Worm (Caenorhabditis elegans) whole organism, late embryonic: ENCODE results near the gene Y39G8B.5.

Experiments
- C08G9.2 ChIP-seq: sonication (generic microtip); optimal IDR thresholded peaks from 2 replicates; lab custom pipeline; 2016; ENCODE audit warnings: mild to moderate bottlenecking, missing genetic modification characterization, moderate library complexity, missing compliant biosample characterization
- C38D4.7 ChIP-seq: fragments of 200-800 bp; sonication (Bioruptor generic); optimal IDR thresholded peaks from 2 replicates; lab custom pipeline; 2018; ENCODE audit warnings: mild to moderate bottlenecking, missing genetic modification characterization, moderate library complexity, missing compliant biosample characterization
- K02D7.2 ChIP-seq: sonication (generic microtip); optimal IDR thresholded peaks from 2 replicates; lab custom pipeline; 2017; ENCODE audit warnings: mild to moderate bottlenecking, missing genetic modification characterization, missing compliant biosample characterization
- T23F11.4 ChIP-seq: fragments of 200-800 bp; sonication (Bioruptor generic); optimal IDR thresholded peaks from 2 replicates; lab custom pipeline; 2018; ENCODE audit warnings: mild to moderate bottlenecking, missing genetic modification characterization, missing compliant biosample characterization
- Y22D7AL.16 ChIP-seq: sonication (generic microtip); optimal IDR thresholded peaks from 2 replicates; lab custom pipeline; 2016; ENCODE audit warnings: missing genetic modification characterization, missing compliant biosample characterization
- ceh-18 ChIP-seq: sonication (generic microtip); optimal IDR thresholded peaks from 2 replicates; lab custom pipeline; 2016; ENCODE audit warnings: missing genetic modification characterization, missing compliant biosample characterization
- ceh-2 ChIP-seq: sonication (generic microtip); optimal IDR thresholded peaks from 2 replicates; lab custom pipeline; 2016; ENCODE audit warnings: missing genotype, missing genetic modification characterization, missing compliant biosample characterization
- ceh-22 ChIP-seq: sonication (generic microtip); optimal IDR thresholded peaks from 2 replicates; lab custom pipeline; 2017; ENCODE audit warnings: missing biosample characterization, missing genetic modification characterization
- ceh-24 ChIP-seq: sonication (generic microtip); optimal IDR thresholded peaks from 2 replicates; lab custom pipeline; 2016; ENCODE audit warnings: mild to moderate bottlenecking, missing genetic modification characterization, missing compliant biosample characterization
- ceh-31 ChIP-seq: sonication (generic microtip); optimal IDR thresholded peaks from 2 replicates; lab custom pipeline; 2016; ENCODE audit warnings: missing genetic modification characterization, missing compliant biosample characterization
- ceh-34 ChIP-seq: sonication (generic microtip); optimal IDR thresholded peaks from 2 replicates; lab custom pipeline; 2016; ENCODE audit warnings: mild to moderate bottlenecking, missing genetic modification characterization, missing compliant biosample characterization
- ceh-9 ChIP-seq: sonication (generic microtip); optimal IDR thresholded peaks from 2 replicates; lab custom pipeline; 2016; ENCODE audit warnings: mild to moderate bottlenecking, missing genetic modification characterization, inconsistent platforms, missing compliant biosample characterization
- che-1 ChIP-seq: sonication (generic microtip); optimal IDR thresholded peaks from 2 replicates; lab custom pipeline; 2016; ENCODE audit warnings: mild to moderate bottlenecking, missing genetic modification characterization, missing compliant biosample characterization
- elt-2 ChIP-seq: sonication (generic microtip); optimal IDR thresholded peaks from 2 replicates; lab custom pipeline; 2016; ENCODE audit warnings: missing genetic modification reagents, missing genetic modification characterization, missing compliant biosample characterization
- ets-4 ChIP-seq: sonication (generic microtip); optimal IDR thresholded peaks from 2 replicates; lab custom pipeline; 2016; ENCODE audit warnings: missing genetic modification characterization, missing compliant biosample characterization
- eyg-1 ChIP-seq: sonication (generic microtip); optimal IDR thresholded peaks from 2 replicates; lab custom pipeline; 2016; ENCODE audit warnings: missing genotype, missing genetic modification characterization, missing compliant biosample characterization
- hlh-15 ChIP-seq: sonication (generic microtip); optimal IDR thresholded peaks from 2 replicates; lab custom pipeline; 2016; ENCODE audit warnings: missing genetic modification characterization, missing compliant biosample characterization
- hlh-8 ChIP-seq: sonication (generic microtip); optimal IDR thresholded peaks from 2 replicates; lab custom pipeline; 2016; ENCODE audit warnings: missing genotype, missing genetic modification characterization, missing compliant biosample characterization
- lim-6 ChIP-seq: sonication (generic microtip); optimal IDR thresholded peaks from 2 replicates; lab custom pipeline; 2016; ENCODE audit warnings: missing genetic modification characterization, missing compliant biosample characterization
- lin-11 ChIP-seq: fragments of 200-800 bp; sonication (Bioruptor generic); optimal IDR thresholded peaks from 2 replicates; lab custom pipeline; 2018; ENCODE audit warnings: mild to moderate bottlenecking, missing genetic modification characterization, missing compliant biosample characterization
- madf-2 ChIP-seq: sonication (generic microtip); optimal IDR thresholded peaks from 2 replicates; lab custom pipeline; 2017; ENCODE audit warnings: missing genetic modification characterization, missing compliant biosample characterization
- mec-3 ChIP-seq: sonication (generic microtip); optimal IDR thresholded peaks from 2 replicates; lab custom pipeline; 2016; ENCODE audit warnings: borderline replicate concordance, missing genetic modification characterization, missing compliant biosample characterization
- nhr-11 ChIP-seq: fragments of 150-350 bp; optimal IDR thresholded peaks from 2 replicates; lab custom pipeline; 2014; ENCODE audit warnings: missing biosample characterization, missing genetic modification characterization
- nhr-232 ChIP-seq: sonication (generic microtip); optimal IDR thresholded peaks from 2 replicates; lab custom pipeline; 2016; ENCODE audit warnings: missing genetic modification characterization, missing compliant biosample characterization
- pat-9 ChIP-seq: fragments of 200-800 bp; sonication (Bioruptor generic); optimal IDR thresholded peaks from 2 replicates; lab custom pipeline; 2018; ENCODE audit warnings: mild to moderate bottlenecking, missing genetic modification characterization, moderate library complexity, missing compliant biosample characterization
- pha-4 ChIP-seq: fragments of 150-350 bp; optimal IDR thresholded peaks from 2 replicates; lab custom pipeline; 2018; ENCODE audit warnings: missing biosample characterization, missing genetic modification reagents, missing genetic modification characterization
- pqm-1 ChIP-seq: sonication (generic microtip); optimal IDR thresholded peaks from 2 replicates; lab custom pipeline; 2016; ENCODE audit warnings: missing genetic modification characterization, missing compliant biosample characterization
- ref-2 ChIP-seq: sonication (generic microtip); optimal IDR thresholded peaks from 2 replicates; lab custom pipeline; 2016; ENCODE audit warnings: missing genetic modification characterization, missing compliant biosample characterization
- rnt-1 ChIP-seq: sonication (generic microtip); optimal IDR thresholded peaks from 2 replicates; lab custom pipeline; 2016; ENCODE audit warnings: missing genetic modification characterization, missing compliant biosample characterization
- sdc-2 ChIP-seq: sonication (generic microtip); optimal IDR thresholded peaks from 2 replicates; lab custom pipeline; 2016; ENCODE audit warnings: missing genotype, missing genetic modification characterization, missing compliant biosample characterization
- sox-2 ChIP-seq: fragments of 200-800 bp; sonication (Bioruptor generic); IDR thresholded peaks from 2 replicates; pipeline ENCODE4 v1.3.6; 2022; ENCODE audit warnings: missing genetic modification reagents, missing genetic modification characterization, missing compliant biosample characterization
- sox-4 ChIP-seq: sonication (generic microtip); optimal IDR thresholded peaks from 2 replicates; lab custom pipeline; 2017; ENCODE audit warnings: mild to moderate bottlenecking, missing genetic modification characterization, inconsistent platforms, missing compliant biosample characterization
- syd-9 ChIP-seq: sonication (generic microtip); optimal IDR thresholded peaks from 2 replicates; lab custom pipeline; 2016; ENCODE audit warnings: mild to moderate bottlenecking, missing genetic modification characterization, moderate library complexity, missing compliant biosample characterization
- unc-42 ChIP-seq: sonication (generic microtip); optimal IDR thresholded peaks from 2 replicates; lab custom pipeline; 2016; ENCODE audit warnings: missing genotype, missing genetic modification characterization, missing compliant biosample characterization
- zip-5 ChIP-seq: sonication (generic microtip); optimal IDR thresholded peaks from 2 replicates; lab custom pipeline; 2016; ENCODE audit warnings: missing genetic modification characterization, missing compliant biosample characterization

Gene Y39G8B.5

DNA sequence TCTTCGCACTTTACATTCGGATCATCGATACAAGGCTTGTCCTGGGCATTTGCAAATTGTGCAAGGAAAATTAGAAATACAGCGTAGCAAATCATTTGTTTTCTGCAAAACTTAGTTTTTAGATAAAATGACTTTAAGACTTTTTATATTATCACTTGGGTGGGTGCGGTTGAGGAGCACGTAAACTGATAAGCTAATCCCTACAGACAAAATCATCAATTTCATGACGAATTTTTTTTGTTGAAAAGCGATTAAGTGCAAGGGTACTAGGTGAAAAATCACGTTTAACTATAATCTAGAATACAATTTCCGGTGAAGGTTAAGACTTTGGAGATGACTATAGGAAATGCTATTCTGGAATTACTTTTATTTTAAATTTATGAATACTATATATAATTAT, 5.8 kb upstream of the Y39G8B.5 start, which contains the start of gene F01D5.1:
TSS of gene F01D5.1 (minus strand) at position 105 of the 400 bp plus-strand sequence.
- TF ChIP-seq pat-9 (tag; lab: Kevin White, UChicago) = no peak
- TF ChIP-seq ceh-18 (tag; lab: Kevin White, UChicago) = no peak
- no peak for TF ChIP-seq T23F11.4
- TF ChIP-seq mec-3 (tag; lab: Kevin White, UChicago) = no peak
- TF ChIP-seq ceh-9 (tag; lab: Kevin White, UChicago) = no peak
- no peak for TF ChIP-seq K02D7.2 (tag; lab: Kevin White, UChicago)
- TF ChIP-seq madf-2 (tag; lab: Kevin White, UChicago) = no peak
- TF ChIP-seq zip-5 (tag; lab: Kevin White, UChicago) = no peak
- TF ChIP-seq pqm-1 = no peak
- TF ChIP-seq rnt-1 (tag; lab: Kevin White, UChicago) = no peak
- no peak for TF ChIP-seq ref-2 (tag; lab: Kevin White, UChicago)

DNA sequence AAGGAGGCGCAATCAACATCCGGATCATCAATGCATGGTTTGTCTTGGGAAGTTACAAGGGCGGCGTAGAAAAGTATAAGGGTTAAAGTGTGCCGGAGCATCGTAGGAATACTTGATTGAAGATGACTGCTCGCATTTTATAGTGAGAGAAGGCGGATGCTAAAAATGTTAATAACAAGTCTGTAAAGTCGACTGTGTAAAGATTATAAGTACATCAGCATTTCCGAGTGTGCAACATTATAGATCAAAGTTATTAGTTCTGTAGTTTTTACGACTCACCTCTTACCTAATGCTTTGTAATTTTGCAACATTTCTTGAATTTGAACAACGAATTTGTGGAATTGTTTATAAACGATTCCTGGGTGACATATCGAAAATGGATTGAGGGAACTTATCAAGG, 3.3 kb upstream of the Y39G8B.5 start, which contains the start of gene Y39G8B.7:
TSS of gene Y39G8B.7 (minus strand) at position 101 of the 400 bp plus-strand sequence.
- TF ChIP-seq ceh-2 (tag; lab: Kevin White, UChicago) (no peak), sdc-2 (no peak), ceh-18 (tag; lab: Kevin White, UChicago) (no peak), C08G9.2 (no peak), ceh-34 (tag; lab: Kevin White, UChicago) (no peak), unc-42 (no peak), ets-4 (tag; lab: Kevin White, UChicago) (no peak), C38D4.7 (no peak), ceh-31 (tag; lab: Kevin White, UChicago) (no peak), hlh-8 (tag; lab: Kevin White, UChicago) (no peak), rnt-1 (tag; lab: Kevin White, UChicago) (no peak)
- TF ChIP-seq, all 69 proteins: peak for 0

DNA sequence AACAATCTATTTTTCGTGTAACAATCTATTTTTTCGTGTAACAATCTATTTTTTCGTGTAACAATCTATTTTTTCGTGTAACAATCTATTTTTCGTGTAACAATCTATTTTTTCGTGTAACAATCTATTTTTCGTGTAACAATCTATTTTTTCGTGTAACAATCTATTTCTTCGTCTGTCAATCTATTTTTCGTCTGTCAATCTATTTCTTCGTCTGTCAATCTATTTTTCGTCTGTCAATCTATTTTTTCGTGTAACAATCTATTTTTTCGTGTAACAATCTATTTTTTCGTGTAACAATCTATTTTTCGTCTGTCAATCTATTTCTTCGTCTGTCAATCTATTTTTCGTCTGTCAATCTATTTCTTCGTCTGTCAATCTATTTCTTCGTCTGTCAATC, 5.6 kb downstream of the Y39G8B.5 start:
- TF ChIP-seq lin-11 (tag; lab: Kevin White, UChicago) (peak; percentile 23), Y22D7AL.16 (tag; lab: Kevin White, UChicago) (peak; percentile 62), C38D4.7 (peak; percentile 33), che-1 (peak; percentile 67), pat-9 (tag; lab: Kevin White, UChicago) (peak; percentile 51)

DNA sequence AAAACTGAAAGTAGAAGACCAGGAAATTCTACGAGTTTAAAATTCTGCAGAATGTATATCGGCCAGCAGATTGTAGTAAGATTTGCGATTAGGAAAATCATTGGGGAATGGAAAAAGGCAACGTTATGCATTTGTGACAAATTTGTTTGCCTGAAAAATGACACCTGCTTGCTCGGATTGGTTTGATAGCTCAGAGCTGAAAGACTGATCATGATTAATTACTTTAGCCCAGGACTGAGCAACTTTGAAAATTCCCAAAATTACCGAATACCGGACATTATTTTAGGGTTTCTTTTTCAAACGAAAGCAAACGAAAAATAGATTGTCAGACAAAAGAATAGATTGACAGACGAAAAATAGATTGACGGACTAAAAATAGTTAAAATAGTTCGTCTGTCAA, 7.1 kb downstream of the Y39G8B.5 start, which contains the start of gene sre-47:
TSS of gene sre-47 (minus strand) at position 101 of the 400 bp plus-strand sequence.
- no peak for TF ChIP-seq hlh-15 (tag; lab: Kevin White, UChicago)
- no peak for TF ChIP-seq sox-4 (tag; lab: Kevin White, UChicago)
- TF ChIP-seq lim-6 = no peak
- no peak for TF ChIP-seq sox-2
- TF ChIP-seq eyg-1 (tag; lab: Kevin White, UChicago) = no peak
- TF ChIP-seq pha-4 = no peak
- TF ChIP-seq syd-9 (tag; lab: Kevin White, UChicago) = no peak
- TF ChIP-seq C38D4.7 = no peak
- TF ChIP-seq sdc-2 = no peak
- no peak for TF ChIP-seq ceh-22 (tag; lab: Kevin White, UChicago)
- no peak for TF ChIP-seq nhr-232
- TF ChIP-seq ceh-24 = no peak

DNA sequence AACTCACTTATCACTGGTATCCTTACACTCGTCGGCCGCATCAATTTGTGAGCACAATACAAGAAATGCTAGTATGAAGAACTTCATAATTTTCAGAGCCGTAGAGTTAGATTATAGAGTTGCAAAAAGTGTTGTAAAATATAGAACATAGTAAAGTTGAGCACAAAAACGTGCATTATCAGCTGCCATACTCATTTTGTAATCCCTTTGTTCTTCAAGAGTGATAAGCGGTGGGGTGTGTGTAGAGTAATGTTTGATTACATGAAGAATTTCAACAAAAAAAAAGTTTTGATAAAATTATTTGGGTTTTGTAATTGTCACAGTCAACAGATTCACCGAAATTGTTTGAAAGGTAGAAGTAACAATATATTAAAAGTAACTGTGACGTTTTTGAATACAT, 8.7 kb downstream of the Y39G8B.5 start, which contains the start of the genes Y39G8B.13 and Y39G8B.10:
TSS of gene Y39G8B.13 (minus strand) at position 125 of the 400 bp plus-strand sequence.
TSS of gene Y39G8B.10 (minus strand) at position 193 of the 400 bp plus-strand sequence.
- TF ChIP-seq elt-2 (tag; lab: Kevin White, UChicago) = peak; percentile 56
- TF ChIP-seq nhr-11 = no peak
